Worm (Caenorhabditis elegans): ENCODE data around the gene T18D3.6.

DNA sequence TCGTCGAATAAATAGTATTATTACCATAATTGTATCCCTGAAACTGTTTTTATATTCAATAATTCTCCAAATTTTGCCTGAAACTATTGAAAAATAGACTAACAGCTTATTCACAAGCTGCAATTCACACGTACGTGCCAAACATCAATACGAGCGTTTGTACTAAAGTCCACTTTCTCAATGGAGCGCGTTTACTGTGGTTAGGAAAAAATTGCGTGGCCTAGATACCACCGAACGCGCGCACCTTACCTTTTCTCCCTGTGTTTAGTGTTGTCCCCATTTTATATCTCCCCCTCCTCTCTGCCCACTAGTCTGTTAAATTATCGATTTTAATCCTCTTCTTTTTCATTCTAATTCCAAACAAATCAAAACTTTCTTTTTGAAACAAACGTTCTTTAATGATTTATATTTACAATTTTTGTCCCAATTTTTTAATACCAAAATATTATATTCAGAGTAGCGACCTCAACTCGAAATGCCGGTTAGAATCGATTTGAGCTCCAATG is 4.7 kb downstream of the T18D3.6 start, which contains the start of the genes T18D3.9 and T18D3.1:
- TF ChIP-seq ccch-3 (GFP tag; optimal IDR thresholded peaks at IDR 0.05) (no peak), madf-3 (GFP tag; IDR thresholded peaks at IDR 0.05) (no peak), madf-6 (GFP tag; IDR thresholded peaks at IDR 0.05) (no peak), dox-1 (GFP tag; IDR thresholded peaks at IDR 0.05) (0 out of 2 replicates have a peak, but pooled peaks have one; percentile 14), sea-2 (GFP tag; IDR thresholded peaks at IDR 0.05) (no peak), pbrm-1 (GFP tag; IDR thresholded peaks at IDR 0.05) (no peak), nhr-90 (tag; optimal IDR thresholded peaks at IDR 0.05) (no peak), ztf-28 (GFP tag; IDR thresholded peaks at IDR 0.05) (no peak)

Measured in whole organism, young adult.